Worm (Caenorhabditis elegans): ENCODE results near the gene lec-2.

lec-2 gene

ce11 chrII:10016013-10016412 lies at the start of gene lec-2:
TSS of gene lec-2 (minus strand) at chrII:10016183.
- peak; percentile 40 for TF ChIP-seq F13H6.1 (tag; optimal IDR thresholded peaks at IDR 0.05)
- TF ChIP-seq mdl-1 (tag; optimal IDR thresholded peaks at IDR 0.05) = peak; percentile 6 to 12
- TF ChIP-seq lsy-2 (tag; optimal IDR thresholded peaks at IDR 0.05) = no peak
- peak; percentile 24 for TF ChIP-seq lin-11 (tag; optimal IDR thresholded peaks at IDR 0.05)
- peak; percentile 10 for TF ChIP-seq sma-3 (GFP tag; optimal IDR thresholded peaks at IDR 0.05)
- no peak for TF ChIP-seq ama-1 (optimal IDR thresholded peaks at IDR 0.05)
- TF ChIP-seq sma-9 (GFP tag; optimal IDR thresholded peaks at IDR 0.05) = peak; percentile 36
- no peak for TF ChIP-seq sma-9 (tag; optimal IDR thresholded peaks at IDR 0.05)
- TF ChIP-seq nhr-129 (tag; optimal IDR thresholded peaks at IDR 0.05) = peak; percentile 44

- TF ChIP-seq lin-39 (tag; optimal IDR thresholded peaks at IDR 0.05) (no peak), nhr-21 (tag; optimal IDR thresholded peaks at IDR 0.05) (no peak), lsy-2 (tag; optimal IDR thresholded peaks at IDR 0.05) (no peak)
Observed at ce11 chrII:10065472-10065871, 49.5 kb upstream of the lec-2 start.

ce11 chrII:10060508-10060907 lies 44.5 kb upstream of the lec-2 start, which contains the start of gene stg-1:
TSS of gene stg-1 (minus strand) at chrII:10060660.
- TF ChIP-seq unc-55 (GFP tag; optimal IDR thresholded peaks at IDR 0.05) (no peak), nhr-12 (tag; optimal IDR thresholded peaks at IDR 0.05) (no peak), R02D3.7 (tag; optimal IDR thresholded peaks at IDR 0.05) (no peak), unc-39 (tag; optimal IDR thresholded peaks at IDR 0.05) (no peak), crh-2 (tag; optimal IDR thresholded peaks at IDR 0.05) (no peak), nhr-11 (tag; optimal IDR thresholded peaks at IDR 0.05) (no peak), nhr-237 (tag; optimal IDR thresholded peaks at IDR 0.05) (no peak), nhr-129 (tag; optimal IDR thresholded peaks at IDR 0.05) (no peak), sma-9 (GFP tag; optimal IDR thresholded peaks at IDR 0.05) (no peak), sma-9 (tag; optimal IDR thresholded peaks at IDR 0.05) (no peak), fos-1 (tag; optimal IDR thresholded peaks at IDR 0.05) (no peak), ztf-11 (tag; optimal IDR thresholded peaks at IDR 0.05) (no peak), mab-5 (tag; optimal IDR thresholded peaks at IDR 0.05) (no peak), nhr-77 (tag; optimal IDR thresholded peaks at IDR 0.05) (no peak), snpc-4 (tag; optimal IDR thresholded peaks at IDR 0.05) (no peak), alr-1 (tag; optimal IDR thresholded peaks at IDR 0.05) (no peak), zag-1 (tag; optimal IDR thresholded peaks at IDR 0.05) (no peak)

ce11 chrII:10056545-10057038 lies 40.6 kb upstream of the lec-2 start, which contains the start of gene C18D1.2:
TSS of gene C18D1.2 (plus strand) at chrII:10056988.
- no peak for TF ChIP-seq nhr-23 (tag; optimal IDR thresholded peaks at IDR 0.05)
- TF ChIP-seq fos-1 (tag; optimal IDR thresholded peaks at IDR 0.05) = no peak
- no peak for TF ChIP-seq elt-3 (tag; optimal IDR thresholded peaks at IDR 0.05)
- no peak for TF ChIP-seq mab-5 (tag; optimal IDR thresholded peaks at IDR 0.05)
- TF ChIP-seq ztf-11 (tag; optimal IDR thresholded peaks at IDR 0.05) = no peak
- TF ChIP-seq ztf-1 (GFP tag; conservative IDR thresholded peaks at IDR 0.05) = no peak
- TF ChIP-seq nhr-11 (tag; optimal IDR thresholded peaks at IDR 0.05) = no peak

- TF ChIP-seq peb-1 (tag; optimal IDR thresholded peaks at IDR 0.05) (no peak), nhr-237 (tag; optimal IDR thresholded peaks at IDR 0.05) (no peak), Y55F3AM.14 (GFP tag; optimal IDR thresholded peaks at IDR 0.05) (no peak), sma-3 (GFP tag; optimal IDR thresholded peaks at IDR 0.05) (no peak), F13H6.1 (tag; optimal IDR thresholded peaks at IDR 0.05) (no peak), nhr-25 (tag; optimal IDR thresholded peaks at IDR 0.05) (no peak)
Observed at ce11 chrII:10051485-10051884, 35.5 kb upstream of the lec-2 start.

DNA sequence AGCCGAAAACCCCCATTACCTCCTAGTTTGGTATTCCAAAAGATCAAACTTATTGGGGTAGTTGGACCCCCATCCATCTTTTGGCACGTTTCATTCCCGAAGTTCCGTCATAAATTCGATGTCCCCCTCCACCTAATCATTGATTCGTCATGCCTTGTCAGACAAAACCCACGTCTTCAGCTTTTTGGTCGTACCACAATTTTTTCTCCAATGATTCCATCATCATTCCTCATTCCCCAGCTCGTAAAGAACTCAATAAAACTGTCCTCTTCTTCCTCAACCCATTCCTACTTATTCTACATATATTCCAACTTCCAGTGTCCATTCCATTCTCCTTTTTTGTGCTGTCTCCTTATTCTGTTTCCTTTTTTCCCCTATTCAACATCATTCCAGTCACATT lies 32.6 kb upstream of the lec-2 start, which contains the start of gene flp-4:
Gene flp-4, plus strand, starts transcription at position 301 of the 400 bp plus-strand sequence.
- TF ChIP-seq alr-1 (tag; optimal IDR thresholded peaks at IDR 0.05) (no peak), nhr-21 (tag; optimal IDR thresholded peaks at IDR 0.05) (no peak), ztf-4 (tag; optimal IDR thresholded peaks at IDR 0.05) (no peak), aly-2 (tag; optimal IDR thresholded peaks at IDR 0.05) (no peak), sem-4 (tag; optimal IDR thresholded peaks at IDR 0.05) (no peak), nhr-237 (tag; optimal IDR thresholded peaks at IDR 0.05) (no peak), nhr-25 (tag; optimal IDR thresholded peaks at IDR 0.05) (no peak), nhr-10 (tag; optimal IDR thresholded peaks at IDR 0.05) (no peak)

Measured in whole organism, L2 larva.